Fruit fly (Drosophila melanogaster): ENCODE data around the gene CG7378.

- TF ChIP-seq EcR (GFP tag; optimal IDR thresholded peaks at IDR 0.05) (no peak), rn (GFP tag; IDR thresholded peaks at IDR 0.05) (peak; percentile 39; the same call in 1 of the 2 replicates), Snoo (tag; optimal IDR thresholded peaks at IDR 0.05) (peak; percentile 65), Ets98B (GFP tag; IDR thresholded peaks at IDR 0.05) (peak; percentile 74), CG34367 (tag; optimal IDR thresholded peaks at IDR 0.05) (peak; percentile 59), CG13204 (GFP tag; optimal IDR thresholded peaks at IDR 0.05) (peak; percentile 35), CG32121 (GFP tag; IDR thresholded peaks at IDR 0.05) (peak; percentile 76), fd96Ca (GFP tag; IDR thresholded peaks at IDR 0.05) (peak; percentile 75), CG8159 (tag; optimal IDR thresholded peaks at IDR 0.05) (peak; percentile 81), CG17806 (tag; optimal IDR thresholded peaks at IDR 0.05) (peak; percentile 79), CG14655 (GFP tag; optimal IDR thresholded peaks at IDR 0.05) (no peak), CG9948 (tag; optimal IDR thresholded peaks at IDR 0.05) (peak; percentile 68), gl (tag; optimal IDR thresholded peaks at IDR 0.05) (peak; percentile 54)
Observed at dm6 chrX:18869489-18870132, 30.6 kb upstream of the CG7378 start.
